Worm (Caenorhabditis elegans) whole organism, mixed stage, embryonic: Measurements from ENCODE around the gene F19G12.1.

Source experiments
- bed-3 ChIP-seq: fragments of 200-800 bp; sonication (Bioruptor generic); optimal IDR thresholded peaks from 3 replicates; lab custom pipeline; 2018; ENCODE audit warnings: mild to moderate bottlenecking, missing genetic modification characterization, moderate library complexity, missing compliant biosample characterization
- blmp-1 ChIP-seq: fragments of 150-350 bp; optimal IDR thresholded peaks from 2 replicates; lab custom pipeline; 2014; ENCODE audit warnings: missing biosample characterization, missing genetic modification characterization
- ceh-39 ChIP-seq: fragments of 150-350 bp; optimal IDR thresholded peaks from 2 replicates; lab custom pipeline; 2014; ENCODE audit warnings: missing biosample characterization, missing genetic modification characterization
- ceh-43 ChIP-seq: fragments of 200-800 bp; sonication (Bioruptor generic); optimal IDR thresholded peaks from 2 replicates; lab custom pipeline; 2018; ENCODE audit warnings: mild to moderate bottlenecking, missing genetic modification characterization, moderate library complexity, missing compliant biosample characterization
- ceh-83 ChIP-seq: fragments of 200-800 bp; sonication (Bioruptor generic); optimal IDR thresholded peaks from 2 replicates; lab custom pipeline; 2018; ENCODE audit warnings: mild to moderate bottlenecking, missing genetic modification characterization, missing compliant biosample characterization
- ces-1 ChIP-seq: fragments of 150-350 bp; optimal IDR thresholded peaks from 2 replicates; lab custom pipeline; 2014; ENCODE audit warnings: missing biosample characterization, missing genetic modification reagents, missing genetic modification characterization
- cnd-1 ChIP-seq: fragments of 200-800 bp; sonication (Bioruptor generic); optimal IDR thresholded peaks from 2 replicates; lab custom pipeline; 2018; ENCODE audit warnings: mild to moderate bottlenecking, missing genetic modification characterization, missing compliant biosample characterization
- drap-1 ChIP-seq: fragments of 200-800 bp; sonication (Bioruptor generic); optimal IDR thresholded peaks from 3 replicates; lab custom pipeline; 2018; ENCODE audit warnings: mild to moderate bottlenecking, missing genetic modification characterization, missing compliant biosample characterization
- elt-1 ChIP-seq: sonication (generic microtip); optimal IDR thresholded peaks from 2 replicates; lab custom pipeline; 2017; ENCODE audit warnings: missing genetic modification characterization, mild to moderate bottlenecking, missing compliant biosample characterization, antibody characterized with exemption, moderate library complexity, borderline replicate concordance; ENCODE audit not compliant: insufficient read depth
- elt-3 ChIP-seq: fragments of 150-350 bp; optimal IDR thresholded peaks from 2 replicates; lab custom pipeline; 2014; ENCODE audit warnings: missing biosample characterization, missing genetic modification characterization
- flh-1 ChIP-seq: fragments of 200-800 bp; sonication (Bioruptor generic); optimal IDR thresholded peaks from 2 replicates; lab custom pipeline; 2018; ENCODE audit warnings: mild to moderate bottlenecking, missing genetic modification characterization, moderate library complexity, missing compliant biosample characterization
- ham-2 ChIP-seq: fragments of 200-800 bp; sonication (Bioruptor generic); optimal IDR thresholded peaks from 2 replicates; lab custom pipeline; 2018; ENCODE audit warnings: mild to moderate bottlenecking, missing genetic modification characterization, missing compliant biosample characterization
- hlh-1 ChIP-seq: fragments of 150-350 bp; optimal IDR thresholded peaks from 2 replicates; lab custom pipeline; 2014; ENCODE audit warnings: missing biosample characterization, missing genetic modification reagents, missing genetic modification characterization
- lin-13 ChIP-seq: fragments of 150-350 bp; optimal IDR thresholded peaks from 2 replicates; lab custom pipeline; 2014; ENCODE audit warnings: missing biosample characterization, missing genetic modification characterization
- lin-32 ChIP-seq: fragments of 200-800 bp; sonication (Bioruptor generic); optimal IDR thresholded peaks from 2 replicates; lab custom pipeline; 2018; ENCODE audit warnings: mild to moderate bottlenecking, missing genetic modification characterization, missing compliant biosample characterization
- lsy-2 ChIP-seq: fragments of 150-350 bp; optimal IDR thresholded peaks from 2 replicates; lab custom pipeline; 2014; ENCODE audit warnings: missing biosample characterization, missing genetic modification characterization
- mab-5 ChIP-seq: fragments of 150-350 bp; optimal IDR thresholded peaks from 2 replicates; lab custom pipeline; 2014; ENCODE audit warnings: missing biosample characterization, missing genetic modification characterization
- mep-1 ChIP-seq: fragments of 150-350 bp; optimal IDR thresholded peaks from 2 replicates; lab custom pipeline; 2017; ENCODE audit warnings: missing biosample characterization, missing genetic modification reagents, missing genetic modification characterization, inconsistent platforms
- nhr-12 ChIP-seq: fragments of 150-350 bp; optimal IDR thresholded peaks from 2 replicates; lab custom pipeline; 2014; ENCODE audit warnings: missing biosample characterization, missing genetic modification characterization
- nhr-2 ChIP-seq: fragments of 150-350 bp; optimal IDR thresholded peaks from 2 replicates; lab custom pipeline; 2014; ENCODE audit warnings: missing biosample characterization, missing genetic modification characterization
- nhr-237 ChIP-seq: fragments of 150-350 bp; optimal IDR thresholded peaks from 2 replicates; lab custom pipeline; 2014; ENCODE audit warnings: missing biosample characterization, missing genetic modification characterization
- nhr-28 ChIP-seq: fragments of 150-350 bp; optimal IDR thresholded peaks from 2 replicates; lab custom pipeline; 2014; ENCODE audit warnings: missing biosample characterization, missing genetic modification characterization
- nhr-76 ChIP-seq: sonication (generic microtip); optimal IDR thresholded peaks from 2 replicates; lab custom pipeline; 2017; ENCODE audit warnings: missing biosample characterization, missing genetic modification characterization
- pha-4 ChIP-seq: fragments of 150-350 bp; optimal IDR thresholded peaks from 2 replicates; lab custom pipeline; 2018; ENCODE audit warnings: missing biosample characterization, missing genetic modification reagents, missing genetic modification characterization
- sem-2 ChIP-seq: fragments of 200-800 bp; sonication (Bioruptor generic); optimal IDR thresholded peaks from 2 replicates; lab custom pipeline; 2018; ENCODE audit warnings: mild to moderate bottlenecking, missing genetic modification characterization, missing compliant biosample characterization
- snpc-4 ChIP-seq: fragments of 150-350 bp; optimal IDR thresholded peaks from 2 replicates; lab custom pipeline; 2014; ENCODE audit warnings: missing biosample characterization, missing genetic modification characterization
- sptf-1 ChIP-seq: sonication (generic microtip); optimal IDR thresholded peaks from 2 replicates; lab custom pipeline; 2017; ENCODE audit warnings: mild to moderate bottlenecking, missing genetic modification characterization, moderate library complexity, missing compliant biosample characterization
- tbx-8 ChIP-seq: fragments of 200-800 bp; sonication (Bioruptor generic); optimal IDR thresholded peaks from 2 replicates; lab custom pipeline; 2018; ENCODE audit warnings: mild to moderate bottlenecking, missing genetic modification characterization, moderate library complexity, missing compliant biosample characterization
- unc-120 ChIP-seq: sonication (generic microtip); optimal IDR thresholded peaks from 2 replicates; lab custom pipeline; 2017; ENCODE audit warnings: missing genetic modification characterization, missing compliant biosample characterization; ENCODE audit not compliant: poor library complexity, severe bottlenecking
- unc-39 ChIP-seq: fragments of 150-350 bp; optimal IDR thresholded peaks from 2 replicates; lab custom pipeline; 2014; ENCODE audit warnings: missing biosample characterization, missing genetic modification characterization
- unc-62 ChIP-seq: fragments of 150-350 bp; optimal IDR thresholded peaks from 2 replicates; lab custom pipeline; 2014; ENCODE audit warnings: missing biosample characterization, missing genetic modification reagents, missing genetic modification characterization
- ztf-11 ChIP-seq: fragments of 150-350 bp; optimal IDR thresholded peaks from 2 replicates; lab custom pipeline; 2014; ENCODE audit warnings: missing biosample characterization, missing genetic modification characterization

The F19G12.1 gene

DNA sequence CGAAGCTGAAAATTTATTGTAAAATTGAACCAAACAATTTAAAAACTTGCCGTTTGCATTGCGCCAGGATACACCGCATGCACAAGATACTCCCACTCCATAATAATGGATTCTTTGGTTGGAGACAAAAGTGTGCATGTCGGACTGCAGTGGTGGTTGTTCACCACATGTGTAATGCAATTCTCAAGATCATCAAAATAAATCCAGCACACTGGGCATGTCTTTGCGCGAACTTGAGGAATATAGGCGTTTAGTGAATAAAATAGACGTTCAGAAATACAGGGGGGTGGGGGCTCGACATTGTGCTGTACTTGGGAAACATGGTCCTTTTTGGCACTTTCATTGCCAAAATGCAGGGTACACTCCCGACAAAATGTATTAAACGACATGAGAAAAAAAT lies 4.4 kb upstream of the F19G12.1 start, which contains the start of gene F19G12.11:
Gene F19G12.11, minus strand, starts transcription at position 101 of the 400 bp plus-strand sequence.
- no peak for TF ChIP-seq flh-1
- TF ChIP-seq mab-5 (tag; lab: Kevin White, UChicago), result no peak
- TF ChIP-seq elt-1 (tag; lab: Kevin White, UChicago), result no peak
- TF ChIP-seq nhr-76 (tag; lab: Kevin White, UChicago), result no peak
- TF ChIP-seq sptf-1 (tag; lab: Kevin White, UChicago), result no peak
- no peak for TF ChIP-seq nhr-2 (tag; lab: Kevin White, UChicago)
- TF ChIP-seq ces-1 (GFP tag; lab: Kevin White, UChicago), result no peak
- no peak for TF ChIP-seq ceh-39 (tag; lab: Kevin White, UChicago)
- TF ChIP-seq ceh-43 (GFP tag; lab: Kevin White, UChicago), result no peak
- no peak for TF ChIP-seq hlh-1 (tag; lab: Kevin White, UChicago)
- no peak for TF ChIP-seq snpc-4
- no peak for TF ChIP-seq lin-13 (tag; lab: Kevin White, UChicago)
- TF ChIP-seq ztf-11, result no peak
- no peak for TF ChIP-seq nhr-237
- TF ChIP-seq unc-39 (tag; lab: Kevin White, UChicago), result no peak
- no peak for TF ChIP-seq unc-62 (GFP tag; lab: Kevin White, UChicago)
- no peak for TF ChIP-seq tbx-8 (GFP tag; lab: Kevin White, UChicago)
- TF ChIP-seq drap-1 (GFP tag; lab: Kevin White, UChicago), result no peak
- TF ChIP-seq pha-4 (tag; lab: Kevin White, UChicago), result no peak

DNA sequence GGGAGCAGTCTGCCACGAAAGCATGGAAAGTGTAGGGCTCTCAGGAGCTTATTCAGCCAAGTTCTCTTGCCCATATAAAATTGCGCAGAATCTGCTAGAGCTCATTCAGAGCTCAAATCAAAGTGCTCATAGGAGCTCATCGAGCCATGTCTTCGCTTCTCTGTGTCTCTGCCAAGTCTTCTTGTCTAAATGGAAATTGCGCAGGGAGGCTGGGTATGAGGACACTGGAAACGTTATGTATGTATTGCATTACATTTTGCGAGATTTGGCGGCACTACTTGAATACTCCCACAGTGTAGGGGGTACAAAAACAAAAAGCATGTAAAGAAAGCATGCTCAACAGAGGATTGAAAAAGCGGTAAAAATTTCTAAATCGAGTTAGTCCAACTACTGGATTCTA lies 6.3 kb downstream of the F19G12.1 start:
- TF ChIP-seq elt-1 (tag; lab: Kevin White, UChicago) (no peak), unc-120 (no peak), ceh-83 (GFP tag; lab: Kevin White, UChicago) (no peak), nhr-2 (tag; lab: Kevin White, UChicago) (no peak), ces-1 (GFP tag; lab: Kevin White, UChicago) (no peak), bed-3 (GFP tag; lab: Kevin White, UChicago) (no peak)

DNA sequence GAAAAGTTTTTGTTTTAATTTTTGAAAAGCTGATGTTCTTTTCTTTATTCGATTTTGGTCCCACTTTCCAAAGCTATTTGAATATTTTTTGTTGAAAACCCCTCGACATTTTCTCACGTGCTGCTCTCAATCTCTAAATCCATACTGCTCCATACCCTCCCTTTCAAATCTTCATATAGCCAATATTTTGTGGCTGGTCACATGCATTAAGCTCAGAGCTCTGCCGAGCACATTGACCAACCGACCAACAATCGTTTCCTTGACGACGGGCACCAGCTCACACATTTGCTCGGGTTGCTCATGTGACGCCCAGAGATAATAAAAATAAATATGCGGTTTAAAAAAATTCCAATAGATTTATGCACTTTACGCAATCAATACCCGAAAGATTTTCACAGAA lies 8.1 kb downstream of the F19G12.1 start:
- no peak for TF ChIP-seq unc-120
- TF ChIP-seq ceh-43 (GFP tag; lab: Kevin White, UChicago), result no peak
- TF ChIP-seq nhr-28, result no peak
- no peak for TF ChIP-seq drap-1 (GFP tag; lab: Kevin White, UChicago)
- TF ChIP-seq mep-1 (tag; lab: Kevin White, UChicago), result no peak
- TF ChIP-seq nhr-76 (tag; lab: Kevin White, UChicago), result no peak
- no peak for TF ChIP-seq sem-2 (GFP tag; lab: Kevin White, UChicago)
- TF ChIP-seq unc-39 (tag; lab: Kevin White, UChicago), result no peak
- TF ChIP-seq mab-5 (tag; lab: Kevin White, UChicago), result no peak
- no peak for TF ChIP-seq cnd-1 (tag; lab: Kevin White, UChicago)
- no peak for TF ChIP-seq flh-1

ce11 chrX:1440161-1440560 lies 9.4 kb downstream of the F19G12.1 start, which contains the start of gene sedl-1:
TSS of gene sedl-1 (minus strand) at chrX:1440261.
- TF ChIP-seq bed-3 (GFP tag; lab: Kevin White, UChicago) (no peak), unc-120 (no peak), nhr-28 (no peak), nhr-2 (tag; lab: Kevin White, UChicago) (no peak), lsy-2 (tag; lab: Kevin White, UChicago) (no peak), mab-5 (tag; lab: Kevin White, UChicago) (no peak), blmp-1 (no peak), flh-1 (no peak), ceh-39 (tag; lab: Kevin White, UChicago) (no peak), sptf-1 (tag; lab: Kevin White, UChicago) (no peak), snpc-4 (no peak), unc-62 (GFP tag; lab: Kevin White, UChicago) (no peak), nhr-12 (tag; lab: Kevin White, UChicago) (no peak), hlh-1 (tag; lab: Kevin White, UChicago) (no peak)

DNA sequence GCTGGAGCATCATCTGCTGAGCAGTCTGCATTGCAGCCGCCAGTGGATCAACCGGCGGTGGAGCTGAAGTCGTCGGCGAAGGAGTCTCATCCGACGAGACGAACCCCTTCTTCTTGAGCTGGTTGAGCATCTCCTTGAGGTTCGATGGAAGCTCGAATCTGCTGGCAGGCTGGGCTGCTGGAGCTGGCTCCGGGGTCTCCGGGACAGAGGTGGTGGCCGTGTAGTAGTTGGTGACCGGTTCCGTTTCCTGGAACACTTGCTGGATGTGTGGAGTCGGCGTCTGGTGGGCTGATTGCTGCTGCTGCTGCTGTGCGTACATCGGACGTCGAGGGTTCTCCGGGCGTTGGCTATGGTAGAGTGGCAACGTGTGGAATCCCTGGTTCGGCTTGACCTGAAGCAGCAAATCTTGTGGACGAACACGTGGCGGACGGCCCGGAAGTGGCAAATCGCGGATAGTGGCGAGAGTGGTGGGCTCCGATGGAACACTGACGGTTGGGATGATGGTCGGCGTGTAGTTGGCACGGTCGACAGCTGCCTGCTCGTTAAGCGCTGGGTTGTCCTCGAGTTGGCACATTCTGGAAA lies 10.9 kb downstream of the F19G12.1 start:
- no peak for TF ChIP-seq nhr-2 (tag; lab: Kevin White, UChicago)
- no peak for TF ChIP-seq nhr-28
- TF ChIP-seq elt-3, result no peak
- no peak for TF ChIP-seq ceh-83 (GFP tag; lab: Kevin White, UChicago)
- TF ChIP-seq bed-3 (GFP tag; lab: Kevin White, UChicago), result no peak
- TF ChIP-seq ham-2 (GFP tag; lab: Kevin White, UChicago), result no peak
- TF ChIP-seq flh-1, result no peak
- TF ChIP-seq mab-5 (tag; lab: Kevin White, UChicago), result no peak
- no peak for TF ChIP-seq unc-62 (GFP tag; lab: Kevin White, UChicago)
- no peak for TF ChIP-seq snpc-4
- TF ChIP-seq ztf-11, result no peak
- no peak for TF ChIP-seq nhr-237
- TF ChIP-seq nhr-76 (tag; lab: Kevin White, UChicago), result no peak
- TF ChIP-seq elt-1 (tag; lab: Kevin White, UChicago), result no peak
- TF ChIP-seq lin-32 (GFP tag; lab: Kevin White, UChicago), result no peak
- TF ChIP-seq unc-120, result no peak
- TF ChIP-seq pha-4 (tag; lab: Kevin White, UChicago), result no peak
- TF ChIP-seq, all 35 proteins: peak for 0
